Worm (Caenorhabditis elegans): ENCODE measurements around the gene F08D12.7.

F08D12.7 gene

DNA sequence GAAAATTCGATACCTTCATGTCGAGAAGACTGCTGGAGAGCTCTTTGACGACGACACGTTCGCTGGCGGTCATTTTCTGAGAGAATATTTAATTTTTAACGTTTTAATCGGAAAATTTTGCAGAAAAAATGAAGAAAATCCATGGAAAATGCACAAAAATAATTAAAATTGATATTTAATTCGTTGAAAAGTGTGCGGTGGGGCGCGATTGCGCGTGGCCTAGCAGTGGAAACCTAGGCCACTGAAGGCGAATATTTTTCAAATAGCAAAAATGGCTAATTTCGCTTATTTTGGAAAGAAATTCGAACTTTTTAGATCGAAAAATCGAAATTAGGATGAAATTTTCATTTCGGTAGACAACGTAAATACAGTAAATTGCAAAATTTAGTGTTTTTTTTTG is 16.4 kb downstream of the F08D12.7 start, which contains the start of gene F29A7.6 (continued):
- no peak for TF ChIP-seq F55B11.4 (tag; optimal IDR thresholded peaks at IDR 0.05; ENCODE audit: borderline replicate concordance, insufficient read depth)
- TF ChIP-seq lsl-1 (GFP tag; optimal IDR thresholded peaks at IDR 0.05), result peak; percentile 13
- TF ChIP-seq rec-8 (tag; optimal IDR thresholded peaks at IDR 0.05), result no peak
- TF ChIP-seq D2030.7 (GFP tag; IDR thresholded peaks at IDR 0.05), result peak; percentile 55
- no peak for TF ChIP-seq cebp-2 (GFP tag; IDR thresholded peaks at IDR 0.05)
- TF ChIP-seq bed-2 (GFP tag; IDR thresholded peaks at IDR 0.05), result 0 out of 2 replicates have a peak, but pooled peaks have one; percentile 55
- no peak for TF ChIP-seq tlf-1 (GFP tag; optimal IDR thresholded peaks at IDR 0.05)
- TF ChIP-seq rcor-1 (GFP tag; IDR thresholded peaks at IDR 0.05), result peak; percentile 35; the same call in 1 of the 2 replicates
- TF ChIP-seq bed-1 (GFP tag; IDR thresholded peaks at IDR 0.05), result no peak
- TF ChIP-seq B0019.2 (GFP tag; conservative IDR thresholded peaks at IDR 0.05), result no peak
- no peak for TF ChIP-seq chd-7 (tag; optimal IDR thresholded peaks at IDR 0.05)
- TF ChIP-seq unc-130 (GFP tag; optimal IDR thresholded peaks at IDR 0.05), result peak; percentile 35
- no peak for TF ChIP-seq B0261.1 (tag; optimal IDR thresholded peaks at IDR 0.05)
- no peak for TF ChIP-seq hsf-1 (GFP tag; IDR thresholded peaks at IDR 0.05)
- TF ChIP-seq ztf-28 (GFP tag; IDR thresholded peaks at IDR 0.05), result peak; percentile 69; the same call in 1 of the 2 replicates
- no peak for TF ChIP-seq ztf-6 (GFP tag; IDR thresholded peaks at IDR 0.05)
- TF ChIP-seq aptf-2 (GFP tag; conservative IDR thresholded peaks at IDR 0.05), result peak; percentile 54; the same call in 1 of the 2 replicates

DNA sequence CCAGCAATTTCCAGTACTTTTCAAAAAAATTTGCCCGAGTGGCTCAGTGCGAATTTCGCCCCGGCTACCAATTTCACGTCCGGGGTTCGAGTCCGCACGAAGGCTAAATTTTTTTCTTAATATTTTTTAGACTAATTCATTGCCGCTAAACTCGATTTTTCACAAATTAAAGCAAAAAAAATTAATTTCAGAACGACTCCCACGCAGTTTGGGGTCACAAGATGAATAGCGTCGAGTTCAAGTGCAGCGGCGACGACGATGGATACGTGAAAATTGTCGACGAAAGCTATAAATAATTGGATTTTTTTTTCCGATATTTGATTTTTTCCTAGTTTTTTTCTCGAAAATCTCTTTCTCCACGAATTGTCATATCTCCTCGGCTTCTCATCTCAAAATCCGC is 17.6 kb downstream of the F08D12.7 start:
- TF ChIP-seq pbrm-1 (GFP tag; IDR thresholded peaks at IDR 0.05), result 0 out of 2 replicates have a peak, but pooled peaks have one; percentile 8
- peak; percentile 21 for TF ChIP-seq athp-1 (tag; optimal IDR thresholded peaks at IDR 0.05)
- TF ChIP-seq ekl-4 (GFP tag; IDR thresholded peaks at IDR 0.05), result 0 out of 2 replicates have a peak, but pooled peaks have one; percentile 21
- peak; percentile 51; the same call in 1 of the 2 replicates for TF ChIP-seq B0336.3 (GFP tag; IDR thresholded peaks at IDR 0.05)
- peak; percentile 19 for TF ChIP-seq hrde-1 (tag; optimal IDR thresholded peaks at IDR 0.05; ENCODE audit: borderline replicate concordance)
- no peak for TF ChIP-seq nhr-120 (GFP tag; IDR thresholded peaks at IDR 0.05)
- peak; percentile 54; the same call in 1 of the 2 replicates for TF ChIP-seq mcd-1 (GFP tag; IDR thresholded peaks at IDR 0.05)
- TF ChIP-seq cebp-1 (GFP tag; IDR thresholded peaks at IDR 0.05), result no peak
- no peak for TF ChIP-seq cebp-1 (tag; optimal IDR thresholded peaks at IDR 0.05)
- no peak for TF ChIP-seq sea-2 (GFP tag; IDR thresholded peaks at IDR 0.05)
- peak; percentile 43; the same call in 1 of the 2 replicates for TF ChIP-seq madf-6 (GFP tag; IDR thresholded peaks at IDR 0.05)
- TF ChIP-seq nfyb-1 (GFP tag; IDR thresholded peaks at IDR 0.05), result 0 out of 2 replicates have a peak, but pooled peaks have one; percentile 30
- no peak for TF ChIP-seq snpc-1.3 (tag; optimal IDR thresholded peaks at IDR 0.05; ENCODE audit: insufficient read depth)
- TF ChIP-seq Y56A3A.18 (GFP tag; IDR thresholded peaks at IDR 0.05), result no peak

DNA sequence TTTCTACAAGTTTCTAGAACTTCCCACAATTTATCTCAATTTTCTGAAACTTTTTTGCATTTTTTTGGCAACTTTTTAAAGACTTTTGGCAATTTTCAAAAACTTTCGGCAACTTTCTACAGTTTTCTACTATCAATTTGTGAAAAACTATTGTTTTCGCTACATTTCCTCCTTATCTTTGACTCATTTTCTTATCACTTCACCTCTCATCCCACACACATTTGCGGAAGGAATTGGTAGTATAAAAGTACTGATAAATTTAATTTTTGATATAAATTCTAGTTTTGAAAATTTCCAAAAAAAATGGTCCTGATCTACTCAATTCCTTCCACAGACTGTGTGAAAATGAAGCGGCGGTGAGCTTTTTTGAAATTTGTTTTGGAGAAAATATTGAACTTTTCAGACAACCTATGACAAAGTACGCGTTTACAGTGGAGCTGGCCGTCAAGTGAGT is 19.3 kb downstream of the F08D12.7 start, which contains the start of gene F29A7.4:
TSS of gene F29A7.4 (plus strand) at position 404 of the 454 bp plus-strand sequence.
- no peak for TF ChIP-seq unc-62 (GFP tag; optimal IDR thresholded peaks at IDR 0.05)
- no peak for TF ChIP-seq B0261.1 (tag; optimal IDR thresholded peaks at IDR 0.05)
- no peak for TF ChIP-seq F10E7.11 (tag; optimal IDR thresholded peaks at IDR 0.05)
- TF ChIP-seq sptf-2 (GFP tag; optimal IDR thresholded peaks at IDR 0.05), result no peak
- no peak for TF ChIP-seq bed-1 (GFP tag; IDR thresholded peaks at IDR 0.05)
- TF ChIP-seq K12H6.12 (tag; optimal IDR thresholded peaks at IDR 0.05), result no peak

Data from whole organism, young adult.